Comparison of ENCODE assay signal across 1 fruit fly cellular context in genomic region chr3L:21036257-21036957, dm6.
TF ChIP-seq lines count a peak whose summit lies in the region.

No protein-coding gene starts in this region.

TF ChIP-seq in whole organism, embryonic, 481 proteins besides CTCF, POLR2A, EP300 and RAD21 (continued from another document and continues in another):
- TF ChIP-seq bab2 (GFP tag; optimal IDR thresholded peaks at IDR 0.05; lab: Kevin White, UChicago) (no peak), Asciz (GFP tag; optimal IDR thresholded peaks at IDR 0.05; lab: Kevin White, UChicago) (peak; percentile 37), CG12299 (tag; optimal IDR thresholded peaks at IDR 0.05; lab: Kevin White, UChicago) (no peak), trem (tag; optimal IDR thresholded peaks at IDR 0.05; lab: Kevin White, UChicago) (no peak), CG8290 (GFP tag; optimal IDR thresholded peaks at IDR 0.05; lab: Kevin White, UChicago) (no peak), CG8290 (tag; optimal IDR thresholded peaks at IDR 0.05; lab: Kevin White, UChicago) (peak in 1 of 2 experiments; percentile 20), gsb (GFP tag; IDR thresholded peaks at IDR 0.05; lab: Robert Waterston, UW) (no peak), Sin3A (optimal IDR thresholded peaks at IDR 0.05; lab: Kevin White, UChicago) (no peak), CG4730 (GFP tag; IDR thresholded peaks at IDR 0.05; lab: Robert Waterston, UW) (no peak), CG15514 (GFP tag; optimal IDR thresholded peaks at IDR 0.05; lab: Kevin White, UChicago) (no peak), Hand (GFP tag; optimal IDR thresholded peaks at IDR 0.05; lab: Kevin White, UChicago) (no peak), gcm (GFP tag; optimal IDR thresholded peaks at IDR 0.05; lab: Kevin White, UChicago) (no peak), Jarid2 (GFP tag; optimal IDR thresholded peaks at IDR 0.05; lab: Kevin White, UChicago) (no peak), pum (GFP tag; optimal IDR thresholded peaks at IDR 0.05; lab: Kevin White, UChicago) (no peak), tup (GFP tag; optimal IDR thresholded peaks at IDR 0.05; lab: Kevin White, UChicago) (no peak), disco-r (GFP tag; optimal IDR thresholded peaks at IDR 0.05; lab: Kevin White, UChicago) (no peak), CG10979 (tag; optimal IDR thresholded peaks at IDR 0.05; lab: Kevin White, UChicago) (no peak), CG6813 (GFP tag; optimal IDR thresholded peaks at IDR 0.05; lab: Kevin White, UChicago) (peak; percentile 7), Blimp-1 (GFP tag; optimal IDR thresholded peaks at IDR 0.05; lab: Kevin White, UChicago) (no peak), CG31365 (tag; optimal IDR thresholded peaks at IDR 0.05; lab: Kevin White, UChicago) (no peak), Eip74EF (GFP tag; optimal IDR thresholded peaks at IDR 0.05; lab: Kevin White, UChicago) (no peak), CG6791 (GFP tag; IDR thresholded peaks at IDR 0.05; lab: Robert Waterston, UW; ENCODE audit: partially characterized antibody) (no peak), ewg (GFP tag; optimal IDR thresholded peaks at IDR 0.05; lab: Kevin White, UChicago) (no peak), zen (tag; optimal IDR thresholded peaks at IDR 0.05; lab: Kevin White, UChicago) (peak; percentile 18), crc (GFP tag; optimal IDR thresholded peaks at IDR 0.05; lab: Kevin White, UChicago) (no peak), pan (optimal IDR thresholded peaks at IDR 0.05; lab: Kevin White, UChicago) (no peak), pan (GFP tag; optimal IDR thresholded peaks at IDR 0.05 in 1 of 2, IDR thresholded peaks at IDR 0.05 in 1 of 2) (peak in 1 of 2 experiments; percentile 33), amos (GFP tag; IDR thresholded peaks at IDR 0.05; lab: Robert Waterston, UW; ENCODE audit: partially characterized antibody) (peak; percentile 30; the same call in 1 of the 2 replicates), CG10654 (GFP tag; optimal IDR thresholded peaks at IDR 0.05; lab: Kevin White, UChicago) (no peak), hb (GFP tag; IDR thresholded peaks at IDR 0.05; lab: Robert Waterston, UW; ENCODE audit: partially characterized antibody) (no peak), p53 (GFP tag; optimal IDR thresholded peaks at IDR 0.05; lab: Kevin White, UChicago) (no peak), CG14710 (tag; optimal IDR thresholded peaks at IDR 0.05; lab: Kevin White, UChicago) (no peak), CG33213 (GFP tag; optimal IDR thresholded peaks at IDR 0.05; lab: Kevin White, UChicago) (no peak), zf30C (GFP tag; optimal IDR thresholded peaks at IDR 0.05; lab: Kevin White, UChicago) (no peak), ttk (GFP tag; IDR thresholded peaks at IDR 0.05; lab: Robert Waterston, UW) (no peak), Hmr (GFP tag; optimal IDR thresholded peaks at IDR 0.05; lab: Kevin White, UChicago) (peak; percentile 20), Chrac-16 (GFP tag; optimal IDR thresholded peaks at IDR 0.05; lab: Kevin White, UChicago) (no peak), CG3847 (GFP tag; IDR thresholded peaks at IDR 0.05; lab: Robert Waterston, UW) (no peak), hkb (optimal IDR thresholded peaks at IDR 0.05; lab: Kevin White, UChicago) (no peak), hkb (GFP tag; IDR thresholded peaks at IDR 0.05; lab: Robert Waterston, UW) (0 out of 2 replicates have a peak, but pooled peaks have one; percentile 7), CG1024 (GFP tag; IDR thresholded peaks at IDR 0.05; lab: Robert Waterston, UW) (no peak), corto (GFP tag; optimal IDR thresholded peaks at IDR 0.05; lab: Kevin White, UChicago) (no peak), CG3838 (GFP tag; optimal IDR thresholded peaks at IDR 0.05; lab: Kevin White, UChicago) (no peak), CG15011 (GFP tag; optimal IDR thresholded peaks at IDR 0.05; lab: Kevin White, UChicago) (no peak), CG17802 (tag; optimal IDR thresholded peaks at IDR 0.05; lab: Kevin White, UChicago) (no peak), dpn (GFP tag; optimal IDR thresholded peaks at IDR 0.05; lab: Kevin White, UChicago) (no peak), jumu (GFP tag; optimal IDR thresholded peaks at IDR 0.05; lab: Kevin White, UChicago) (no peak), vfl (GFP tag; optimal IDR thresholded peaks at IDR 0.05; lab: Kevin White, UChicago) (no peak), CG2129 (GFP tag; IDR thresholded peaks at IDR 0.05; lab: Robert Waterston, UW; ENCODE audit: partially characterized antibody) (no peak), cad (GFP tag; optimal IDR thresholded peaks at IDR 0.05; lab: Kevin White, UChicago) (no peak), C15 (GFP tag; IDR thresholded peaks at IDR 0.05; lab: Robert Waterston, UW) (no peak), CG4328 (GFP tag; optimal IDR thresholded peaks at IDR 0.05; lab: Kevin White, UChicago) (peak; percentile 36), Xrp1 (GFP tag; IDR thresholded peaks at IDR 0.05; lab: Robert Waterston, UW) (0 out of 2 replicates have a peak, but pooled peaks have one; percentile 30), CG12769 (tag; optimal IDR thresholded peaks at IDR 0.05; lab: Kevin White, UChicago) (peak; percentile 11), CG8944 (GFP tag; optimal IDR thresholded peaks at IDR 0.05; lab: Kevin White, UChicago) (no peak), unc-4 (GFP tag; IDR thresholded peaks at IDR 0.05; lab: Robert Waterston, UW; ENCODE audit: partially characterized antibody) (no peak), CG9609 (GFP tag; optimal IDR thresholded peaks at IDR 0.05; lab: Kevin White, UChicago) (no peak), slou (GFP tag; optimal IDR thresholded peaks at IDR 0.05; lab: Kevin White, UChicago) (no peak), unpg (GFP tag; optimal IDR thresholded peaks at IDR 0.05; lab: Kevin White, UChicago) (no peak), CG18011 (GFP tag; optimal IDR thresholded peaks at IDR 0.05; lab: Kevin White, UChicago) (no peak), eyg (GFP tag; optimal IDR thresholded peaks at IDR 0.05; lab: Kevin White, UChicago) (no peak), NC2β (GFP tag; optimal IDR thresholded peaks at IDR 0.05; lab: Kevin White, UChicago) (no peak), row (GFP tag; IDR thresholded peaks at IDR 0.05; lab: Robert Waterston, UW) (no peak), CG7786 (GFP tag; optimal IDR thresholded peaks at IDR 0.05; lab: Kevin White, UChicago) (no peak), usp (GFP tag; optimal IDR thresholded peaks at IDR 0.05; lab: Kevin White, UChicago) (no peak), CoRest (tag; optimal IDR thresholded peaks at IDR 0.05; lab: Kevin White, UChicago) (no peak), zfh2 (GFP tag; optimal IDR thresholded peaks at IDR 0.05; lab: Kevin White, UChicago) (no peak), tin (GFP tag; optimal IDR thresholded peaks at IDR 0.05; lab: Kevin White, UChicago) (no peak), nom (GFP tag; optimal IDR thresholded peaks at IDR 0.05; lab: Kevin White, UChicago) (no peak), CG16863 (GFP tag; optimal IDR thresholded peaks at IDR 0.05; lab: Kevin White, UChicago) (no peak), Myb (GFP tag; optimal IDR thresholded peaks at IDR 0.05; lab: Kevin White, UChicago) (no peak), sqz (GFP tag; optimal IDR thresholded peaks at IDR 0.05; lab: Kevin White, UChicago) (peak; percentile 41), Hr51 (GFP tag; optimal IDR thresholded peaks at IDR 0.05; lab: Kevin White, UChicago) (no peak), da (GFP tag; optimal IDR thresholded peaks at IDR 0.05; lab: Kevin White, UChicago) (no peak), D (optimal IDR thresholded peaks at IDR 0.05; lab: Kevin White, UChicago) (no peak), D (GFP tag; optimal IDR thresholded peaks at IDR 0.05; lab: Kevin White, UChicago) (no peak), Trl (optimal IDR thresholded peaks at IDR 0.05; lab: Kevin White, UChicago) (no peak), Trl (GFP tag; optimal IDR thresholded peaks at IDR 0.05; lab: Kevin White, UChicago) (no peak), CG1792 (GFP tag; optimal IDR thresholded peaks at IDR 0.05; lab: Kevin White, UChicago) (no peak), lola (GFP tag; optimal IDR thresholded peaks at IDR 0.05; lab: Kevin White, UChicago) (no peak), CG7357 (GFP tag; IDR thresholded peaks at IDR 0.05; lab: Robert Waterston, UW) (no peak), fd102C (GFP tag; optimal IDR thresholded peaks at IDR 0.05; lab: Kevin White, UChicago) (no peak), peb (GFP tag; IDR thresholded peaks at IDR 0.05; lab: Robert Waterston, UW) (no peak), ham (GFP tag; IDR thresholded peaks at IDR 0.05; lab: Robert Waterston, UW) (no peak), CG18262 (tag; optimal IDR thresholded peaks at IDR 0.05; lab: Kevin White, UChicago) (no peak), GATAe (GFP tag; conservative IDR thresholded peaks at IDR 0.05; lab: Robert Waterston, UW) (peak; percentile 89), dimm (GFP tag; IDR thresholded peaks at IDR 0.05; lab: Robert Waterston, UW) (no peak), CG17361 (GFP tag; IDR thresholded peaks at IDR 0.05; lab: Robert Waterston, UW) (no peak), ranshi (GFP tag; IDR thresholded peaks at IDR 0.05; lab: Robert Waterston, UW) (no peak), CG31441 (GFP tag; IDR thresholded peaks at IDR 0.05; lab: Robert Waterston, UW) (no peak), tna (GFP tag; IDR thresholded peaks at IDR 0.05; lab: Robert Waterston, UW; ENCODE audit: partially characterized antibody) (no peak), CG10543 (GFP tag; optimal IDR thresholded peaks at IDR 0.05; lab: Kevin White, UChicago) (peak; percentile 52), sc (optimal IDR thresholded peaks at IDR 0.05; lab: Kevin White, UChicago) (no peak), sc (GFP tag; optimal IDR thresholded peaks at IDR 0.05; lab: Kevin White, UChicago) (no peak), Spps (tag; optimal IDR thresholded peaks at IDR 0.05; lab: Kevin White, UChicago) (no peak), Ptx1 (GFP tag; IDR thresholded peaks at IDR 0.05; lab: Robert Waterston, UW) (no peak), E2f1 (GFP tag; IDR thresholded peaks at IDR 0.05; lab: Robert Waterston, UW) (no peak), CG16779 (GFP tag; IDR thresholded peaks at IDR 0.05; lab: Robert Waterston, UW) (no peak), H2.0 (GFP tag; IDR thresholded peaks at IDR 0.05; lab: Robert Waterston, UW) (no peak), exex (tag; optimal IDR thresholded peaks at IDR 0.05; lab: Kevin White, UChicago) (peak; percentile 92), CG17186 (GFP tag; optimal IDR thresholded peaks at IDR 0.05; lab: Kevin White, UChicago) (no peak), fd96Cb (tag; optimal IDR thresholded peaks at IDR 0.05; lab: Kevin White, UChicago) (no peak), pros (GFP tag; optimal IDR thresholded peaks at IDR 0.05; lab: Kevin White, UChicago) (peak; percentile 63), CG3281 (GFP tag; optimal IDR thresholded peaks at IDR 0.05; lab: Kevin White, UChicago) (no peak), BtbVII (GFP tag; optimal IDR thresholded peaks at IDR 0.05; lab: Kevin White, UChicago) (peak; percentile 7), YL-1 (GFP tag; optimal IDR thresholded peaks at IDR 0.05; lab: Kevin White, UChicago) (no peak), CG14441 (GFP tag; IDR thresholded peaks at IDR 0.05; lab: Robert Waterston, UW) (no peak; the same call in 1 of the 2 replicates), CG10431 (GFP tag; optimal IDR thresholded peaks at IDR 0.05; lab: Kevin White, UChicago) (no peak), odd (GFP tag; optimal IDR thresholded peaks at IDR 0.05; lab: Kevin White, UChicago) (no peak), dm (GFP tag; optimal IDR thresholded peaks at IDR 0.05; lab: Kevin White, UChicago) (no peak), ftz-f1 (GFP tag; optimal IDR thresholded peaks at IDR 0.05; lab: Kevin White, UChicago) (no peak), CG10959 (GFP tag; IDR thresholded peaks at IDR 0.05; lab: Robert Waterston, UW) (no peak), fd64A (GFP tag; optimal IDR thresholded peaks at IDR 0.05; lab: Kevin White, UChicago) (peak; percentile 7), sens (GFP tag; lab: Kevin White, UChicago) (peak; percentile 62), CG33557 (GFP tag; optimal IDR thresholded peaks at IDR 0.05; lab: Kevin White, UChicago) (no peak), CG12744 (GFP tag; optimal IDR thresholded peaks at IDR 0.05; lab: Kevin White, UChicago) (no peak), lab (GFP tag; optimal IDR thresholded peaks at IDR 0.05; lab: Kevin White, UChicago) (peak; percentile 51), CG11695 (GFP tag; IDR thresholded peaks at IDR 0.05; lab: Robert Waterston, UW) (no peak), mirr (GFP tag; optimal IDR thresholded peaks at IDR 0.05; lab: Kevin White, UChicago) (peak; percentile 98), CG13775 (GFP tag; optimal IDR thresholded peaks at IDR 0.05; lab: Kevin White, UChicago) (no peak), Kr (GFP tag; optimal IDR thresholded peaks at IDR 0.05; lab: Kevin White, UChicago) (peak; percentile 51), onecut (GFP tag; IDR thresholded peaks at IDR 0.05; lab: Robert Waterston, UW) (no peak), ara (GFP tag; IDR thresholded peaks at IDR 0.05; lab: Robert Waterston, UW) (no peak), crp (GFP tag; optimal IDR thresholded peaks at IDR 0.05; lab: Kevin White, UChicago) (no peak), scrt (GFP tag; optimal IDR thresholded peaks at IDR 0.05; lab: Kevin White, UChicago) (no peak), sisA (GFP tag; IDR thresholded peaks at IDR 0.05; lab: Robert Waterston, UW) (no peak), hbn (GFP tag; IDR thresholded peaks at IDR 0.05; lab: Robert Waterston, UW; ENCODE audit: partially characterized antibody) (no peak), sug (tag; optimal IDR thresholded peaks at IDR 0.05; lab: Kevin White, UChicago) (peak; percentile 73), CG11560 (tag; IDR thresholded peaks at IDR 0.05; lab: Robert Waterston, UW) (no peak), CG10267 (tag; optimal IDR thresholded peaks at IDR 0.05; lab: Kevin White, UChicago) (no peak), gro (GFP tag; optimal IDR thresholded peaks at IDR 0.05; lab: Kevin White, UChicago) (peak; percentile 14), CG2202 (tag; optimal IDR thresholded peaks at IDR 0.05; lab: Kevin White, UChicago) (no peak), ac (GFP tag; optimal IDR thresholded peaks at IDR 0.05; lab: Kevin White, UChicago) (no peak), CG6854 (GFP tag; optimal IDR thresholded peaks at IDR 0.05; lab: Kevin White, UChicago) (no peak), gce (GFP tag; IDR thresholded peaks at IDR 0.05; lab: Robert Waterston, UW) (no peak), zfh1 (GFP tag; IDR thresholded peaks at IDR 0.05; lab: Robert Waterston, UW) (no peak), Bgb (GFP tag; IDR thresholded peaks at IDR 0.05; lab: Robert Waterston, UW; ENCODE audit: partially characterized antibody) (peak; percentile 12; the same call in 1 of the 2 replicates), kay (GFP tag; optimal IDR thresholded peaks at IDR 0.05; lab: Kevin White, UChicago) (no peak), CG18764 (GFP tag; optimal IDR thresholded peaks at IDR 0.05; lab: Kevin White, UChicago) (no peak)
